Worm (Caenorhabditis elegans): ENCODE data around the gene F42F12.14.

F42F12.14 gene

ce11 chrX:12362951-12363486, 14.6 kb downstream of the F42F12.14 start (continued):
- TF ChIP-seq unc-62 (GFP tag; optimal IDR thresholded peaks at IDR 0.05 in 1 of 2): peak; percentile 65 to 100
- TF ChIP-seq unc-62 (tag; optimal IDR thresholded peaks at IDR 0.05): peak; percentile 96
- TF ChIP-seq madf-9 (GFP tag; conservative IDR thresholded peaks at IDR 0.05): peak; percentile 95
- peak; percentile 65 for TF ChIP-seq pqm-1 (tag; optimal IDR thresholded peaks at IDR 0.05)
- peak; percentile 76 for TF ChIP-seq arid-1 (GFP tag; conservative IDR thresholded peaks at IDR 0.05)
- peak; percentile 32 for TF ChIP-seq R02D3.7 (tag; optimal IDR thresholded peaks at IDR 0.05)
- peak; percentile 95 for TF ChIP-seq F10B5.3 (tag; optimal IDR thresholded peaks at IDR 0.05)
- peak; percentile 96 for TF ChIP-seq zip-2 (tag; optimal IDR thresholded peaks at IDR 0.05)
- TF ChIP-seq ztf-7 (tag; optimal IDR thresholded peaks at IDR 0.05): peak; percentile 95
- peak; percentile 98 for TF ChIP-seq ctbp-1 (GFP tag; IDR thresholded peaks at IDR 0.05)
- peak; percentile 96 for TF ChIP-seq hlh-11 (tag; optimal IDR thresholded peaks at IDR 0.05)
- TF ChIP-seq nhr-41 (GFP tag; IDR thresholded peaks at IDR 0.05): peak; percentile 72; the same call in 1 of the 2 replicates
- no peak for TF ChIP-seq zip-11 (GFP tag; IDR thresholded peaks at IDR 0.05)
- TF ChIP-seq ceh-62 (tag; optimal IDR thresholded peaks at IDR 0.05): peak; percentile 40
- TF ChIP-seq hif-1 (tag; optimal IDR thresholded peaks at IDR 0.05): peak; percentile 71 to 85
- peak; percentile 87 to 89 for TF ChIP-seq mdl-1 (tag; optimal IDR thresholded peaks at IDR 0.05)
- peak; percentile 93; the same call in 1 of the 2 replicates for TF ChIP-seq php-3 (GFP tag; IDR thresholded peaks at IDR 0.05)
- TF ChIP-seq lin-39 (tag; optimal IDR thresholded peaks at IDR 0.05): peak; percentile 92
- TF ChIP-seq Y105C5A.15 (GFP tag; IDR thresholded peaks at IDR 0.05): peak; percentile 70; the same call in 1 of the 2 replicates
- TF ChIP-seq skn-1 (tag; optimal IDR thresholded peaks at IDR 0.05): peak; percentile 41
- peak; percentile 99 for TF ChIP-seq nhr-102 (tag; optimal IDR thresholded peaks at IDR 0.05)
- TF ChIP-seq set-16 (GFP tag; IDR thresholded peaks at IDR 0.05): no peak
- TF ChIP-seq mxl-2 (GFP tag; conservative IDR thresholded peaks at IDR 0.05): peak; percentile 83
- TF ChIP-seq hmg-1.1 (GFP tag; IDR thresholded peaks at IDR 0.05): peak; percentile 99
- TF ChIP-seq saeg-2 (GFP tag; IDR thresholded peaks at IDR 0.05): peak; percentile 93
- TF ChIP-seq zfp-2 (tag; optimal IDR thresholded peaks at IDR 0.05): peak; percentile 76
- peak; percentile 90 for TF ChIP-seq zag-1 (tag; optimal IDR thresholded peaks at IDR 0.05)
- TF ChIP-seq ama-1 (optimal IDR thresholded peaks at IDR 0.05): no peak
- TF ChIP-seq nhr-48 (tag; optimal IDR thresholded peaks at IDR 0.05): peak; percentile 97
- TF ChIP-seq nhr-42 (GFP tag; IDR thresholded peaks at IDR 0.05): peak; percentile 97
- peak; percentile 96 for TF ChIP-seq spr-1 (tag; optimal IDR thresholded peaks at IDR 0.05)
- TF ChIP-seq F37D6.2 (tag; optimal IDR thresholded peaks at IDR 0.05): peak; percentile 98
- peak; percentile 83; the same call in 1 of the 2 replicates for TF ChIP-seq ZK337.2 (GFP tag; IDR thresholded peaks at IDR 0.05)
- TF ChIP-seq D1046.2 (GFP tag; IDR thresholded peaks at IDR 0.05): peak; percentile 87; the same call in 1 of the 2 replicates
- TF ChIP-seq lin-13 (GFP tag; optimal IDR thresholded peaks at IDR 0.05): peak; percentile 96
- TF ChIP-seq ceh-20 (GFP tag; IDR thresholded peaks at IDR 0.05): peak; percentile 97
- peak; percentile 13 for TF ChIP-seq lin-15B (tag; optimal IDR thresholded peaks at IDR 0.05)
- peak; percentile 100 for TF ChIP-seq nhr-77 (tag; optimal IDR thresholded peaks at IDR 0.05)
- peak; percentile 50 for TF ChIP-seq snpc-4 (tag; optimal IDR thresholded peaks at IDR 0.05)
- TF ChIP-seq ceh-32 (tag; optimal IDR thresholded peaks at IDR 0.05; ENCODE audit: poor library complexity): peak; percentile 89
- peak; percentile 66 for TF ChIP-seq dpl-1 (GFP tag; optimal IDR thresholded peaks at IDR 0.05)
- TF ChIP-seq Y5F2A.4 (GFP tag; optimal IDR thresholded peaks at IDR 0.05): peak; percentile 90
- peak; percentile 97 for TF ChIP-seq nhr-6 (tag; optimal IDR thresholded peaks at IDR 0.05)
- peak; percentile 100 for TF ChIP-seq mep-1 (tag; optimal IDR thresholded peaks at IDR 0.05)
- peak; percentile 84 for TF ChIP-seq nhr-25 (tag; optimal IDR thresholded peaks at IDR 0.05; ENCODE audit: borderline replicate concordance, insufficient read depth)
- TF ChIP-seq ztf-11 (tag; optimal IDR thresholded peaks at IDR 0.05): peak; percentile 56
- peak; percentile 84; the same call in 1 of the 2 replicates for TF ChIP-seq vab-7 (GFP tag; IDR thresholded peaks at IDR 0.05)
- peak; percentile 99 for TF ChIP-seq aha-1 (tag)
- peak; percentile 94 for TF ChIP-seq T20F7.1 (GFP tag; optimal IDR thresholded peaks at IDR 0.05)
- peak; percentile 75 for TF ChIP-seq gei-8 (GFP tag; optimal IDR thresholded peaks at IDR 0.05)
- peak; percentile 57; the same call in 1 of the 2 replicates for TF ChIP-seq daf-8 (GFP tag; IDR thresholded peaks at IDR 0.05)
